Fruit fly (Drosophila melanogaster) whole organism, embryonic: Measurements from ENCODE around the gene CG7378.

ENCODE experiments used
- CG10209 ChIP-seq: fragments of 200-800 bp; sonication (Bioruptor generic); optimal IDR thresholded peaks from 3 replicates; lab custom pipeline; 2017; ENCODE audit warnings: missing biosample characterization, mild to moderate bottlenecking, missing genetic modification characterization, missing genetic modification reagents
- CG10321 ChIP-seq: fragments of 200-800 bp; sonication (Bioruptor generic); IDR thresholded peaks from 2 replicates; pipeline ENCODE4 v1.3.6; 2022; ENCODE audit warnings: missing biosample characterization, missing genetic modification characterization
- CG10959 ChIP-seq: fragments of 200-800 bp; sonication (Bioruptor generic); IDR thresholded peaks from 2 replicates; pipeline ENCODE4 v1.3.6; 2022; ENCODE audit warnings: missing biosample characterization, missing genetic modification characterization
- CG10979 ChIP-seq: fragments of 200-800 bp; sonication (Bioruptor generic); optimal IDR thresholded peaks from 2 replicates; lab custom pipeline; 2018; ENCODE audit warnings: missing biosample characterization, mild to moderate bottlenecking, missing genetic modification characterization, moderate library complexity
- CG11093 ChIP-seq: fragments of 200-800 bp; sonication (Bioruptor generic); IDR thresholded peaks from 3 replicates; pipeline ENCODE4 v1.3.6; 2022; ENCODE audit warnings: missing biosample characterization, missing genetic modification characterization
- CG11456 ChIP-seq: fragments of 200-800 bp; sonication (Bioruptor generic); IDR thresholded peaks from 3 replicates; pipeline ENCODE4 v1.3.6; 2022; ENCODE audit warnings: missing biosample characterization, missing genetic modification characterization
- CG14860 ChIP-seq: fragments of 200-800 bp; sonication (Bioruptor generic); IDR thresholded peaks from 3 replicates; pipeline ENCODE4 v1.3.6; 2022; ENCODE audit warnings: missing biosample characterization, missing genetic modification characterization; ENCODE audit not compliant: partially characterized antibody
- CG16813 ChIP-seq: fragments of 200-800 bp; sonication (Bioruptor generic); IDR thresholded peaks from 3 replicates; pipeline ENCODE4 v1.3.6; 2022; ENCODE audit warnings: missing biosample characterization, missing genetic modification characterization; ENCODE audit not compliant: partially characterized antibody
- CG1792 ChIP-seq: fragments of 200-800 bp; sonication (Bioruptor generic); optimal IDR thresholded peaks from 2 replicates; lab custom pipeline; 2016; ENCODE audit warnings: missing biosample characterization, missing genetic modification characterization
- CG2712 ChIP-seq: fragments of 200-800 bp; optimal IDR thresholded peaks from 3 replicates; lab custom pipeline; 2019; ENCODE audit warnings: missing biosample characterization, mild to moderate bottlenecking, missing genetic modification characterization, moderate library complexity
- CG30431 ChIP-seq: fragments of 200-800 bp; sonication (Bioruptor generic); optimal IDR thresholded peaks from 2 replicates; lab custom pipeline; 2017; ENCODE audit warnings: missing biosample characterization, missing genetic modification characterization
- CG33213 ChIP-seq: fragments of 200-800 bp; sonication (Bioruptor generic); optimal IDR thresholded peaks from 3 replicates; lab custom pipeline; 2016; ENCODE audit warnings: missing biosample characterization, missing genetic modification characterization
- CG6813 ChIP-seq: fragments of 200-800 bp; sonication (Bioruptor generic); optimal IDR thresholded peaks from 2 replicates; lab custom pipeline; 2017; ENCODE audit warnings: missing biosample characterization, missing genetic modification characterization, mild to moderate bottlenecking, moderate library complexity, missing genetic modification reagents
- CG7928 ChIP-seq: fragments of 200-800 bp; sonication (Bioruptor generic); optimal IDR thresholded peaks from 2 replicates; lab custom pipeline; 2017; ENCODE audit warnings: missing biosample characterization, mild to moderate bottlenecking, missing genetic modification characterization
- CG8388 ChIP-seq: fragments of 200-800 bp; sonication (Bioruptor generic); optimal IDR thresholded peaks from 2 replicates; lab custom pipeline; 2019; ENCODE audit warnings: missing biosample characterization, mild to moderate bottlenecking, missing genetic modification characterization, moderate library complexity
- CTCF ChIP-seq: fragments of 200-800 bp; sonication (Bioruptor generic); optimal IDR thresholded peaks from 2 replicates; lab custom pipeline; 2017; ENCODE audit warnings: missing biosample characterization, mild to moderate bottlenecking, missing genetic modification characterization, moderate library complexity
- Elba2 ChIP-seq: fragments of 200-800 bp; sonication (Bioruptor generic); optimal IDR thresholded peaks from 3 replicates; lab custom pipeline; 2016; ENCODE audit warnings: missing biosample characterization, missing genetic modification characterization
- Hmr ChIP-seq: fragments of 200-800 bp; sonication (Bioruptor generic); optimal IDR thresholded peaks from 3 replicates; lab custom pipeline; 2017; ENCODE audit warnings: mild to moderate bottlenecking, missing biosample characterization, missing genetic modification reagents, missing genetic modification characterization
- Hr3 ChIP-seq: fragments of 200-800 bp; sonication (Bioruptor generic); optimal IDR thresholded peaks from 3 replicates; lab custom pipeline; 2016; ENCODE audit warnings: missing biosample characterization, missing genetic modification characterization
- Jarid2 ChIP-seq: fragments of 200-800 bp; sonication (Bioruptor generic); optimal IDR thresholded peaks from 3 replicates; lab custom pipeline; 2017; ENCODE audit warnings: mild to moderate bottlenecking, missing biosample characterization, missing genetic modification reagents, missing genetic modification characterization
- Kr ChIP-seq: fragments of 200-800 bp; sonication (Bioruptor generic); optimal IDR thresholded peaks from 2 replicates; lab custom pipeline; 2017; ENCODE audit warnings: missing biosample characterization, mild to moderate bottlenecking, missing genetic modification characterization
- MBD-R2 ChIP-seq: fragments of 200-800 bp; sonication (Bioruptor generic); IDR thresholded peaks from 2 replicates; pipeline ENCODE4 v1.3.6; 2022; ENCODE audit warnings: missing biosample characterization, missing genetic modification characterization
- Max ChIP-seq: fragments of 200-800 bp; sonication (Bioruptor generic); optimal IDR thresholded peaks from 2 replicates; lab custom pipeline; 2016; ENCODE audit warnings: missing biosample characterization, mild to moderate bottlenecking, missing genetic modification characterization
- Myb ChIP-seq: fragments of 200-800 bp; sonication (Bioruptor generic); optimal IDR thresholded peaks from 2 replicates; lab custom pipeline; 2016; ENCODE audit warnings: missing biosample characterization, missing genetic modification characterization
- Neu2 ChIP-seq: fragments of 200-800 bp; sonication (Bioruptor generic); optimal IDR thresholded peaks from 3 replicates; lab custom pipeline; 2016; ENCODE audit warnings: missing biosample characterization, missing genetic modification characterization, borderline replicate concordance
- Opbp ChIP-seq: fragments of 200-800 bp; sonication (Bioruptor generic); IDR thresholded peaks from 3 replicates; pipeline ENCODE4 v1.3.6; 2022; ENCODE audit warnings: missing biosample characterization, missing genetic modification characterization; ENCODE audit not compliant: partially characterized antibody
- Rx ChIP-seq: fragments of 200-800 bp; sonication (Bioruptor generic); IDR thresholded peaks from 2 replicates; pipeline ENCODE4 v1.3.6; 2022; ENCODE audit warnings: missing biosample characterization, missing genetic modification characterization
- Side ChIP-seq: fragments of 200-800 bp; sonication (Bioruptor generic); optimal IDR thresholded peaks from 2 replicates; lab custom pipeline; 2016; ENCODE audit warnings: missing biosample characterization, missing genetic modification characterization
- TFAM ChIP-seq: fragments of 200-800 bp; sonication (Bioruptor generic); optimal IDR thresholded peaks from 2 replicates; lab custom pipeline; 2017; ENCODE audit warnings: missing biosample characterization, missing genetic modification characterization, inconsistent platforms
- YL-1 ChIP-seq: fragments of 200-800 bp; sonication (Bioruptor generic); optimal IDR thresholded peaks from 3 replicates; lab custom pipeline; 2017; ENCODE audit warnings: missing biosample characterization, mild to moderate bottlenecking, missing genetic modification characterization
- cas ChIP-seq: fragments of 200-800 bp; sonication (Bioruptor generic); IDR thresholded peaks from 2 replicates; pipeline ENCODE4 v1.3.6; 2022; ENCODE audit warnings: missing biosample characterization, missing genetic modification characterization
- chif ChIP-seq, 2 experiments: fragments of 200-800 bp; sonication (Bioruptor generic); optimal IDR thresholded peaks; 3 replicates each; lab custom pipeline; 2016; ENCODE audit warnings: missing biosample characterization in 2 of 2, missing genetic modification characterization in 2 of 2
- chn ChIP-seq: fragments of 200-800 bp; sonication (Bioruptor generic); optimal IDR thresholded peaks from 2 replicates; lab custom pipeline; 2016; ENCODE audit warnings: missing biosample characterization, missing genetic modification characterization
- danr ChIP-seq: fragments of 200-800 bp; sonication (Bioruptor generic); IDR thresholded peaks from 2 replicates; pipeline ENCODE4 v1.3.6; 2022; ENCODE audit warnings: missing biosample characterization, missing genetic modification characterization
- grn ChIP-seq: fragments of 200-800 bp; sonication (Bioruptor generic); optimal IDR thresholded peaks from 3 replicates; lab custom pipeline; 2017; ENCODE audit warnings: missing biosample characterization, missing genetic modification characterization
- gro ChIP-seq: fragments of 200-800 bp; sonication (Bioruptor generic); optimal IDR thresholded peaks from 2 replicates; lab custom pipeline; 2016; ENCODE audit warnings: missing biosample characterization, missing genetic modification characterization
- gsb-n ChIP-seq: fragments of 200-800 bp; sonication (Bioruptor generic); optimal IDR thresholded peaks from 3 replicates; lab custom pipeline; 2018; ENCODE audit warnings: missing biosample characterization, mild to moderate bottlenecking, missing genetic modification characterization
- insv ChIP-seq, 2 experiments: fragments of 200-800 bp; sonication (Bioruptor generic); optimal IDR thresholded peaks; 3 replicates each; lab custom pipeline; 2016 to 2018; ENCODE audit warnings: missing biosample characterization in 2 of 2, missing genetic modification characterization in 2 of 2
- lab ChIP-seq: fragments of 200-800 bp; sonication (Bioruptor generic); optimal IDR thresholded peaks from 3 replicates; lab custom pipeline; 2017; ENCODE audit warnings: missing biosample characterization, missing genetic modification characterization, mild to moderate bottlenecking, moderate library complexity, missing genetic modification reagents
- maf-S ChIP-seq: fragments of 200-800 bp; sonication (Bioruptor generic); optimal IDR thresholded peaks from 2 replicates; lab custom pipeline; 2016; ENCODE audit warnings: missing biosample characterization, missing genetic modification characterization
- mirr ChIP-seq: fragments of 200-800 bp; sonication (Bioruptor generic); optimal IDR thresholded peaks from 3 replicates; lab custom pipeline; 2018; ENCODE audit warnings: missing biosample characterization, mild to moderate bottlenecking, missing genetic modification characterization
- p53 ChIP-seq: fragments of 200-800 bp; sonication (Bioruptor generic); optimal IDR thresholded peaks from 2 replicates; lab custom pipeline; 2016; ENCODE audit warnings: missing biosample characterization, missing genetic modification characterization
- pb ChIP-seq: fragments of 200-800 bp; sonication (Bioruptor generic); optimal IDR thresholded peaks from 3 replicates; lab custom pipeline; 2016; ENCODE audit warnings: missing biosample characterization, missing genetic modification characterization
- pho ChIP-seq: fragments of 200-800 bp; sonication (Bioruptor generic); optimal IDR thresholded peaks from 2 replicates; lab custom pipeline; 2016; ENCODE audit warnings: missing biosample characterization, missing genetic modification characterization
- pita ChIP-seq: fragments of 200-800 bp; sonication (Bioruptor generic); optimal IDR thresholded peaks from 2 replicates; lab custom pipeline; 2017; ENCODE audit warnings: missing biosample characterization, mild to moderate bottlenecking, missing genetic modification characterization
- run ChIP-seq: fragments of 200-800 bp; sonication (Bioruptor generic); optimal IDR thresholded peaks from 3 replicates; lab custom pipeline; 2018; ENCODE audit warnings: missing biosample characterization, mild to moderate bottlenecking, missing genetic modification characterization
- sens-2 ChIP-seq: fragments of 200-800 bp; sonication (Bioruptor generic); IDR thresholded peaks from 2 replicates; pipeline ENCODE4 v1.3.6; 2022; ENCODE audit warnings: missing biosample characterization, missing genetic modification characterization
- seq ChIP-seq: fragments of 200-800 bp; sonication (Bioruptor generic); IDR thresholded peaks from 2 replicates; pipeline ENCODE4 v1.3.6; 2022; ENCODE audit warnings: missing biosample characterization, missing genetic modification characterization
- stc ChIP-seq: fragments of 200-800 bp; sonication (Bioruptor generic); IDR thresholded peaks from 2 replicates; pipeline ENCODE4 v1.3.6; 2022; ENCODE audit warnings: missing biosample characterization, missing genetic modification characterization
- tx ChIP-seq: fragments of 200-800 bp; sonication (Bioruptor generic); optimal IDR thresholded peaks from 2 replicates; lab custom pipeline; 2016; ENCODE audit warnings: missing biosample characterization, missing genetic modification characterization
- wor ChIP-seq: fragments of 200-800 bp; sonication (Bioruptor generic); IDR thresholded peaks from 2 replicates; pipeline ENCODE4 v1.3.6; 2022; ENCODE audit warnings: missing biosample characterization, missing genetic modification characterization

CG7378 gene

dm6 chrX:18951220-18951867, 51.1 kb downstream of the CG7378 start (continued):
- TF ChIP-seq CG11456 (GFP tag; lab: Robert Waterston, UW), result peak; percentile 91
- TF ChIP-seq pita (GFP tag; lab: Kevin White, UChicago), result no peak
- TF ChIP-seq danr (GFP tag; lab: Robert Waterston, UW), result peak; percentile 56
- peak; percentile 10 for TF ChIP-seq CG7928 (GFP tag; lab: Kevin White, UChicago)
- peak; percentile 74 for TF ChIP-seq gsb-n (tag; lab: Kevin White, UChicago)
- TF ChIP-seq YL-1 (GFP tag; lab: Kevin White, UChicago), result no peak
- no peak for TF ChIP-seq Opbp (GFP tag; lab: Robert Waterston, UW)
- TF ChIP-seq CG8388 (GFP tag; lab: Kevin White, UChicago), result peak; percentile 63
- no peak for TF ChIP-seq CG10321 (GFP tag; lab: Robert Waterston, UW)
- TF ChIP-seq pb (GFP tag; lab: Kevin White, UChicago), result peak; percentile 65
- TF ChIP-seq Hr3 (GFP tag; lab: Kevin White, UChicago), result peak; percentile 68
- TF ChIP-seq CG10979 (tag; lab: Kevin White, UChicago), result peak; percentile 79
- TF ChIP-seq sens-2 (GFP tag; lab: Robert Waterston, UW), result peak; percentile 76
- peak; percentile 84 for TF ChIP-seq CG2712 (tag; lab: Kevin White, UChicago)
- TF ChIP-seq Rx (GFP tag; lab: Robert Waterston, UW), result peak; percentile 79
- no peak for TF ChIP-seq CTCF
- peak; percentile 46 for TF ChIP-seq pho (GFP tag; lab: Kevin White, UChicago)
- TF ChIP-seq MBD-R2 (GFP tag; lab: Robert Waterston, UW), result peak; percentile 40; the same call in 1 of the 2 replicates
- TF ChIP-seq seq, result peak; percentile 65
- peak; percentile 23 for TF ChIP-seq p53 (GFP tag; lab: Kevin White, UChicago)
- TF ChIP-seq run, result peak; percentile 16
- TF ChIP-seq CG14860 (GFP tag; lab: Robert Waterston, UW), result no peak
- TF ChIP-seq chif (GFP tag; optimal IDR thresholded peaks at IDR 0.05; lab: Kevin White, UChicago), result peak; percentile 72 to 87
- peak; percentile 83 for TF ChIP-seq CG10959
- peak; percentile 61 for TF ChIP-seq wor (GFP tag; lab: Robert Waterston, UW)
- TF ChIP-seq CG10209, result peak; percentile 71
- peak; percentile 73 for TF ChIP-seq lab (GFP tag; lab: Kevin White, UChicago)
- TF ChIP-seq stc, result peak; percentile 75
- TF ChIP-seq gro (GFP tag; lab: Kevin White, UChicago), result peak; percentile 66
- TF ChIP-seq mirr (GFP tag; lab: Kevin White, UChicago), result no peak
- TF ChIP-seq CG30431 (GFP tag; lab: Kevin White, UChicago), result peak; percentile 73
- peak; percentile 41 for TF ChIP-seq Myb
- TF ChIP-seq insv (GFP tag; optimal IDR thresholded peaks at IDR 0.05; lab: Kevin White, UChicago), result no peak
- no peak for TF ChIP-seq grn (GFP tag; lab: Kevin White, UChicago)
- no peak for TF ChIP-seq Elba2 (GFP tag; lab: Kevin White, UChicago)
- TF ChIP-seq cas (GFP tag; lab: Robert Waterston, UW), result peak; percentile 36; the same call in 1 of the 2 replicates
- TF ChIP-seq CG6813 (GFP tag; lab: Kevin White, UChicago), result peak; percentile 69
- peak; percentile 76 for TF ChIP-seq CG33213
- TF ChIP-seq chn (GFP tag; lab: Kevin White, UChicago), result peak; percentile 76
- TF ChIP-seq TFAM, result peak; percentile 17
- TF ChIP-seq Side, result peak; percentile 79
- TF ChIP-seq Jarid2 (GFP tag; lab: Kevin White, UChicago), result peak; percentile 18
- no peak for TF ChIP-seq CG16813
- TF ChIP-seq Hmr (GFP tag; lab: Kevin White, UChicago), result no peak
- TF ChIP-seq Max (GFP tag; lab: Kevin White, UChicago), result peak; percentile 47
- peak; percentile 48 for TF ChIP-seq CG1792 (GFP tag; lab: Kevin White, UChicago)
- TF ChIP-seq maf-S (GFP tag; lab: Kevin White, UChicago), result peak; percentile 46
- TF ChIP-seq tx (GFP tag; lab: Kevin White, UChicago), result peak; percentile 77
- no peak for TF ChIP-seq Neu2 (GFP tag; lab: Kevin White, UChicago)
- no peak for TF ChIP-seq Kr (GFP tag; lab: Kevin White, UChicago)
- TF ChIP-seq CG11093 (GFP tag; lab: Robert Waterston, UW), result peak; percentile 82
